Worm (Caenorhabditis elegans) whole organism, L2 larva: ENCODE measurements around the gene C05B5.16.

Experiments used
- C34F6.9 ChIP-seq: fragments of 150-350 bp; optimal IDR thresholded peaks from 2 replicates; lab custom pipeline; 2014; ENCODE audit warnings: missing biosample characterization, missing genetic modification characterization
- Y55F3AM.14 ChIP-seq: fragments of 200-800 bp; sonication (Bioruptor generic); optimal IDR thresholded peaks from 2 replicates; lab custom pipeline; 2018; ENCODE audit warnings: mild to moderate bottlenecking, missing genetic modification characterization, missing compliant biosample characterization
- alr-1 ChIP-seq: fragments of 150-350 bp; optimal IDR thresholded peaks from 2 replicates; lab custom pipeline; 2014; ENCODE audit warnings: missing biosample characterization, missing genetic modification characterization
- aly-2 ChIP-seq: fragments of 150-350 bp; optimal IDR thresholded peaks from 2 replicates; lab custom pipeline; 2014; ENCODE audit warnings: missing biosample characterization, missing genetic modification characterization
- ama-1 ChIP-seq: fragments of 150-350 bp; optimal IDR thresholded peaks from 2 replicates; lab custom pipeline; 2018; ENCODE audit warnings: inconsistent platforms
- blmp-1 ChIP-seq: sonication (generic microtip); optimal IDR thresholded peaks from 2 replicates; lab custom pipeline; 2017; ENCODE audit warnings: missing genetic modification characterization, mild to moderate bottlenecking, missing compliant biosample characterization, antibody characterized with exemption, moderate library complexity; ENCODE audit not compliant: insufficient read depth
- ceh-16 ChIP-seq: fragments of 150-350 bp; optimal IDR thresholded peaks from 2 replicates; lab custom pipeline; 2014; ENCODE audit warnings: missing biosample characterization, missing genetic modification characterization
- ceh-82 ChIP-seq: fragments of 150-350 bp; optimal IDR thresholded peaks from 2 replicates; lab custom pipeline; 2014; ENCODE audit warnings: missing biosample characterization, missing genetic modification characterization
- crh-2 ChIP-seq: sonication (generic microtip); optimal IDR thresholded peaks from 2 replicates; lab custom pipeline; 2017; ENCODE audit warnings: missing biosample characterization, missing genetic modification characterization
- egl-27 ChIP-seq: sonication (generic microtip); optimal IDR thresholded peaks from 3 replicates; lab custom pipeline; 2017; ENCODE audit warnings: missing biosample characterization, missing genetic modification reagents, missing genetic modification characterization
- elt-1 ChIP-seq: fragments of 150-350 bp; optimal IDR thresholded peaks from 2 replicates; lab custom pipeline; 2014; ENCODE audit warnings: missing biosample characterization, missing genetic modification characterization
- fos-1 ChIP-seq: fragments of 150-350 bp; optimal IDR thresholded peaks from 2 replicates; lab custom pipeline; 2014; ENCODE audit warnings: missing biosample characterization, missing genetic modification characterization
- gmeb-1 ChIP-seq: fragments of 150-350 bp; optimal IDR thresholded peaks from 2 replicates; lab custom pipeline; 2014; ENCODE audit warnings: missing biosample characterization, missing genetic modification characterization
- lin-11 ChIP-seq: fragments of 150-350 bp; sonication (generic microtip); optimal IDR thresholded peaks from 2 replicates; lab custom pipeline; 2014; ENCODE audit warnings: missing biosample characterization, missing genetic modification characterization, inconsistent platforms, mixed read lengths
- lin-13 ChIP-seq: fragments of 150-350 bp; optimal IDR thresholded peaks from 2 replicates; lab custom pipeline; 2014; ENCODE audit warnings: missing biosample characterization, missing genetic modification reagents, missing genetic modification characterization
- lin-39 ChIP-seq: fragments of 150-350 bp; optimal IDR thresholded peaks from 2 replicates; lab custom pipeline; 2014; ENCODE audit warnings: missing biosample characterization, missing genetic modification reagents, missing genetic modification characterization
- lsy-2 ChIP-seq, 2 experiments: fragments of 150-350 bp in 1 of 2; sonication (generic microtip) in 1 of 2; optimal IDR thresholded peaks; 2 replicates each; lab custom pipeline; 2014 to 2017; ENCODE audit warnings: missing biosample characterization in 2 of 2, missing genetic modification characterization in 2 of 2
- mab-5 ChIP-seq: fragments of 150-350 bp; optimal IDR thresholded peaks from 2 replicates; lab custom pipeline; 2014; ENCODE audit warnings: missing biosample characterization, missing genetic modification characterization
- mbf-1 ChIP-seq: sonication (generic microtip); optimal IDR thresholded peaks from 2 replicates; lab custom pipeline; 2017; ENCODE audit warnings: missing biosample characterization, missing genetic modification characterization
- nhr-10 ChIP-seq: sonication (generic microtip); optimal IDR thresholded peaks from 2 replicates; lab custom pipeline; 2017; ENCODE audit warnings: missing biosample characterization, missing genetic modification characterization
- nhr-11 ChIP-seq: fragments of 150-350 bp; optimal IDR thresholded peaks from 2 replicates; lab custom pipeline; 2014; ENCODE audit warnings: missing biosample characterization, missing genetic modification characterization
- nhr-12 ChIP-seq: fragments of 150-350 bp; optimal IDR thresholded peaks from 2 replicates; lab custom pipeline; 2014; ENCODE audit warnings: missing biosample characterization, missing genetic modification characterization
- nhr-21 ChIP-seq: fragments of 150-350 bp; optimal IDR thresholded peaks from 2 replicates; lab custom pipeline; 2014; ENCODE audit warnings: missing biosample characterization, missing genetic modification characterization
- nhr-23 ChIP-seq: fragments of 150-350 bp; optimal IDR thresholded peaks from 2 replicates; lab custom pipeline; 2014; ENCODE audit warnings: missing biosample characterization, missing genetic modification reagents, missing genetic modification characterization
- nhr-237 ChIP-seq: fragments of 150-350 bp; optimal IDR thresholded peaks from 2 replicates; lab custom pipeline; 2014; ENCODE audit warnings: missing biosample characterization, missing genetic modification characterization
- nhr-6 ChIP-seq: fragments of 150-350 bp; optimal IDR thresholded peaks from 2 replicates; lab custom pipeline; 2014; ENCODE audit warnings: missing biosample characterization, missing genetic modification characterization
- nhr-77 ChIP-seq: fragments of 150-350 bp; optimal IDR thresholded peaks from 2 replicates; lab custom pipeline; 2014; ENCODE audit warnings: missing biosample characterization, missing genetic modification characterization
- sem-4 ChIP-seq: fragments of 150-350 bp; optimal IDR thresholded peaks from 2 replicates; lab custom pipeline; 2014; ENCODE audit warnings: missing biosample characterization, missing genetic modification reagents, missing genetic modification characterization
- skn-1 ChIP-seq: sonication (generic microtip); optimal IDR thresholded peaks from 2 replicates; lab custom pipeline; 2017; ENCODE audit warnings: missing biosample characterization, missing genetic modification characterization
- sma-3 ChIP-seq: sonication (generic microtip); optimal IDR thresholded peaks from 2 replicates; lab custom pipeline; 2016; ENCODE audit warnings: missing genetic modification reagents, missing genetic modification characterization, missing compliant biosample characterization
- snpc-4 ChIP-seq: fragments of 150-350 bp; optimal IDR thresholded peaks from 2 replicates; lab custom pipeline; 2014; ENCODE audit warnings: missing biosample characterization, missing genetic modification characterization
- unc-55 ChIP-seq: fragments of 150-350 bp; sonication (generic microtip); optimal IDR thresholded peaks from 3 replicates; lab custom pipeline; 2014; ENCODE audit warnings: missing biosample characterization, missing genetic modification reagents, missing genetic modification characterization
- zag-1 ChIP-seq: fragments of 150-350 bp; optimal IDR thresholded peaks from 2 replicates; lab custom pipeline; 2014; ENCODE audit warnings: missing biosample characterization, missing genetic modification characterization
- ztf-1 ChIP-seq: fragments of 200-800 bp; sonication (Bioruptor generic); conservative IDR thresholded peaks from 2 replicates; pipeline ENCODE4 v1.3.6; 2022; ENCODE audit warnings: missing genetic modification characterization, missing compliant biosample characterization
- ztf-11 ChIP-seq: sonication (generic microtip); optimal IDR thresholded peaks from 2 replicates; lab custom pipeline; 2017; ENCODE audit warnings: missing biosample characterization, missing genetic modification characterization
- ztf-4 ChIP-seq: fragments of 150-350 bp; optimal IDR thresholded peaks from 2 replicates; lab custom pipeline; 2014; ENCODE audit warnings: missing biosample characterization, missing genetic modification characterization

C05B5.16 gene

ce11 chrIII:9972192-9972811, 39.9 kb upstream of the C05B5.16 start:
- TF ChIP-seq nhr-12 (tag; lab: Kevin White, UChicago) (no peak), ztf-4 (no peak), nhr-6 (no peak), alr-1 (tag; lab: Kevin White, UChicago) (no peak), nhr-10 (tag; lab: Kevin White, UChicago) (no peak), ceh-82 (no peak), lin-11 (tag; lab: Kevin White, UChicago) (no peak), elt-1 (tag; lab: Kevin White, UChicago) (no peak), zag-1 (tag; lab: Kevin White, UChicago) (no peak), ztf-11 (tag; lab: Kevin White, UChicago) (no peak), egl-27 (tag; lab: Kevin White, UChicago) (no peak), unc-55 (no peak), gmeb-1 (tag; lab: Kevin White, UChicago) (no peak)

DNA sequence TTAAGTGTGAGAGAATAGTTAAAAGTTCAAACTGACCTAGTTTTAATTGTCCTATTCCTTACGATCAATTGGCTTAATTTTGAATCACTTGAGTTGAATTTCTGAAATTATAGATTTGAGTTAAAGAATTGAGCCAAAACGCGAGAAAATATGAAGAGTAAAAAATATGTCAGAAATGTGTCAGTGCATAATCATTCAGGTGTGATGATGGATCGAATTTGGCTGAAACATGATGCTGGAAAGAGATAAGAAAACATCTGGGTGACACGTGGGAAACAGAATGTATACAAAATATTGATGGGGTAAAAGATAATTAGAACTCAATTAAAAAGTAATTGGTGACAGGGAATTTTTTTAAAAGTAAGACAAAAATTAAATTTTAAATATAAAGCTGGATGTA, 38.5 kb upstream of the C05B5.16 start, which contains the start of gene R10E12.2:
Gene R10E12.2 (minus strand): TSS at position 101 of the 400 bp plus-strand sequence.
- TF ChIP-seq lsy-2 (tag; optimal IDR thresholded peaks at IDR 0.05; lab: Kevin White, UChicago) (no peak), lin-13 (GFP tag; lab: Kevin White, UChicago) (no peak), lin-11 (tag; lab: Kevin White, UChicago) (no peak), ztf-1 (GFP tag; lab: Robert Waterston, UW) (no peak), snpc-4 (tag; lab: Kevin White, UChicago) (no peak), C34F6.9 (tag; lab: Kevin White, UChicago) (no peak), gmeb-1 (tag; lab: Kevin White, UChicago) (no peak), Y55F3AM.14 (GFP tag; lab: Kevin White, UChicago) (no peak), ama-1 (lab: Kevin White, UChicago) (no peak), mab-5 (no peak)

ce11 chrIII:9982119-9982642, 30.1 kb upstream of the C05B5.16 start:
- TF ChIP-seq crh-2 (no peak), lin-39 (tag; lab: Kevin White, UChicago) (no peak), nhr-6 (no peak), nhr-10 (tag; lab: Kevin White, UChicago) (no peak), skn-1 (no peak), ama-1 (lab: Kevin White, UChicago) (no peak), C34F6.9 (tag; lab: Kevin White, UChicago) (no peak), nhr-11 (no peak), nhr-21 (tag; lab: Kevin White, UChicago) (no peak), alr-1 (tag; lab: Kevin White, UChicago) (no peak), ceh-16 (tag; lab: Kevin White, UChicago) (no peak), ceh-82 (no peak), sem-4 (tag; lab: Kevin White, UChicago) (no peak), sma-3 (GFP tag; lab: Kevin White, UChicago) (no peak), blmp-1 (no peak), fos-1 (tag; lab: Kevin White, UChicago) (no peak)

DNA sequence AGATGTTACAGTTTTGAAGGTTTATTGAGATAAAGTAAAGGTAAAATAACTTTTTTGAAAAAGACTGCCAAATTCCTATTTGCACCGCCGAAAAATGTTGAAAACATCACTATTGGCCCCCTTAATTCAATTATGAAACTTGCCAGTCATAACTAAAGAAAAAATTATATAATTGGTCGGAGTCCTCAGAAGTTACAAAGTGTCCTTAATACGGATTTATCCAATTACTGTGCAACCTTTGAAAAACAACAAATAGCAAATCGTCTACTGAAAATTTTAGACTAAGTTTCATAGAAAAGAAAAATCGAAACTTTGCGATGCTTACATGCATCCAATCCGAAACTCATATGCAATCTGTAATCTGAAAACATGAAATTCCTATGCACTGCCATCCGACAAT, 27.6 kb upstream of the C05B5.16 start:
- TF ChIP-seq lsy-2 (tag; optimal IDR thresholded peaks at IDR 0.05; lab: Kevin White, UChicago): no peak
- no peak for TF ChIP-seq nhr-6
- TF ChIP-seq unc-55: no peak
- TF ChIP-seq alr-1 (tag; lab: Kevin White, UChicago): no peak
- no peak for TF ChIP-seq nhr-23 (tag; lab: Kevin White, UChicago)
- no peak for TF ChIP-seq mbf-1
- no peak for TF ChIP-seq nhr-12 (tag; lab: Kevin White, UChicago)
- TF ChIP-seq aly-2 (tag; lab: Kevin White, UChicago): no peak
- TF ChIP-seq nhr-237 (tag; lab: Kevin White, UChicago): no peak
- TF ChIP-seq gmeb-1 (tag; lab: Kevin White, UChicago): no peak
- TF ChIP-seq nhr-11: no peak
- no peak for TF ChIP-seq lin-39 (tag; lab: Kevin White, UChicago)
- no peak for TF ChIP-seq sem-4 (tag; lab: Kevin White, UChicago)
- no peak for TF ChIP-seq nhr-77 (tag; lab: Kevin White, UChicago)
